Worm (Caenorhabditis elegans): Measurements from ENCODE around the gene tag-51.

DNA sequence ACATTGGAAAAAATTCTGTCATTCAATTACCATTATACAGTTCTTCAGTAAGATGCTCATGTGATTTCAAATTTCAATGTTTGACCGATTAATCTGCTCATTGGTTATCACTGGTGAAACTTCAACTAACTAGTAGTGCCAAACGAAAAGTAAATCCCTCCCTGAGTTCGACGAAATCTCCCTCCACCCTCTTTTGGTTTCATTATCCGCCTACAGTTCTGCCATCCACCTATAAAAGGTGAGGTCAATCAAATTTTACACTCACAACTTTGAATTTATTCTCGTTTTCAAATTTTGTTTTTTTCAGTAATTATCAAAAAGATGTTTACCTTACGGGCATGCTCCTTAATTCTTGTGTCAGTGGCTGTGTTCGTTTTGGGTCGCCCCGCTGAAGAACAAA lies 11.4 kb upstream of the tag-51 start, which contains the start of gene far-8:
- TF ChIP-seq zag-1 (tag; optimal IDR thresholded peaks at IDR 0.05) (no peak), unc-62 (GFP tag; optimal IDR thresholded peaks at IDR 0.05) (no peak), daf-12 (tag; optimal IDR thresholded peaks at IDR 0.05) (no peak), tbx-2 (tag; optimal IDR thresholded peaks at IDR 0.05) (no peak), lsy-12 (tag; optimal IDR thresholded peaks at IDR 0.05) (no peak), elt-1 (tag; optimal IDR thresholded peaks at IDR 0.05) (no peak), fkh-2 (tag; optimal IDR thresholded peaks at IDR 0.05) (no peak), snpc-4 (tag; optimal IDR thresholded peaks at IDR 0.05) (no peak)
